Worm (Caenorhabditis elegans) whole organism, young adult: ENCODE data around the gene pan-1.
A peak's percentile ranks its signal among the peaks of the same experiment; 100 is the strongest.

Source experiments
- D2030.7 ChIP-seq: fragments of 200-800 bp; sonication (Bioruptor generic); IDR thresholded peaks from 2 replicates; pipeline ENCODE4 v1.3.6; 2022; ENCODE audit warnings: missing genetic modification reagents, missing genetic modification characterization, missing compliant biosample characterization
- F33H1.4 ChIP-seq: fragments of 200-800 bp; sonication (Bioruptor generic); IDR thresholded peaks from 2 replicates; pipeline ENCODE4 v1.3.6; 2022; ENCODE audit warnings: missing genetic modification reagents, missing genetic modification characterization, missing compliant biosample characterization
- F37B4.10 ChIP-seq: fragments of 200-800 bp; sonication (Bioruptor generic); IDR thresholded peaks from 2 replicates; pipeline ENCODE4 v1.3.6; 2022; ENCODE audit warnings: missing genetic modification characterization, missing compliant biosample characterization
- F55B11.4 ChIP-seq: sonication (generic microtip); optimal IDR thresholded peaks from 2 replicates; lab custom pipeline; 2016; ENCODE audit warnings: missing compliant biosample characterization, missing genetic modification characterization, borderline replicate concordance; ENCODE audit not compliant: insufficient read depth
- F57A8.1 ChIP-seq: fragments of 200-800 bp; sonication (Bioruptor generic); optimal IDR thresholded peaks from 2 replicates; lab custom pipeline; 2018; ENCODE audit warnings: mild to moderate bottlenecking, missing genetic modification characterization, moderate library complexity, missing compliant biosample characterization
- K12H6.12 ChIP-seq: fragments of 200-800 bp; sonication (Bioruptor generic); optimal IDR thresholded peaks from 2 replicates; lab custom pipeline; 2018; ENCODE audit warnings: mild to moderate bottlenecking, missing genetic modification characterization, missing compliant biosample characterization
- T07F8.4 ChIP-seq: sonication (generic microtip); optimal IDR thresholded peaks from 2 replicates; lab custom pipeline; 2016; ENCODE audit warnings: mild to moderate bottlenecking, missing genetic modification characterization, moderate library complexity, missing compliant biosample characterization
- T26A5.8 ChIP-seq: sonication (generic microtip); optimal IDR thresholded peaks from 2 replicates; lab custom pipeline; 2016; ENCODE audit warnings: missing genetic modification characterization, missing compliant biosample characterization
- Y53F4B.3 ChIP-seq: fragments of 200-800 bp; sonication (Bioruptor generic); IDR thresholded peaks from 2 replicates; pipeline ENCODE4 v1.3.6; 2022; ENCODE audit warnings: missing genetic modification reagents, missing genetic modification characterization, missing compliant biosample characterization
- akir-1 ChIP-seq: fragments of 200-800 bp; sonication (Bioruptor generic); optimal IDR thresholded peaks from 2 replicates; lab custom pipeline; 2018; ENCODE audit warnings: mild to moderate bottlenecking, missing genetic modification characterization, moderate library complexity, missing compliant biosample characterization
- aptf-3 ChIP-seq: fragments of 200-800 bp; sonication (Bioruptor generic); IDR thresholded peaks from 2 replicates; pipeline ENCODE4 v1.3.6; 2022; ENCODE audit warnings: missing genetic modification characterization, missing compliant biosample characterization
- attf-6 ChIP-seq: fragments of 200-800 bp; sonication (Bioruptor generic); IDR thresholded peaks from 2 replicates; pipeline ENCODE4 v1.3.6; 2022; ENCODE audit warnings: missing genetic modification reagents, missing genetic modification characterization, missing compliant biosample characterization
- bed-1 ChIP-seq: fragments of 200-800 bp; sonication (Bioruptor generic); IDR thresholded peaks from 2 replicates; pipeline ENCODE4 v1.3.6; 2022; ENCODE audit warnings: missing genetic modification reagents, missing genetic modification characterization, missing compliant biosample characterization
- bed-2 ChIP-seq: fragments of 200-800 bp; sonication (Bioruptor generic); IDR thresholded peaks from 2 replicates; pipeline ENCODE4 v1.3.6; 2022; ENCODE audit warnings: missing genetic modification reagents, missing genetic modification characterization, missing compliant biosample characterization
- cebp-2 ChIP-seq: fragments of 200-800 bp; sonication (Bioruptor generic); IDR thresholded peaks from 2 replicates; pipeline ENCODE4 v1.3.6; 2022; ENCODE audit warnings: missing genetic modification characterization, missing compliant biosample characterization
- ceh-58 ChIP-seq: fragments of 200-800 bp; sonication (Bioruptor generic); IDR thresholded peaks from 2 replicates; pipeline ENCODE4 v1.3.6; 2022; ENCODE audit warnings: missing genetic modification characterization, missing compliant biosample characterization
- dpl-1 ChIP-seq: fragments of 150-350 bp; optimal IDR thresholded peaks from 2 replicates; lab custom pipeline; 2014; ENCODE audit warnings: missing biosample characterization, missing genetic modification reagents, missing genetic modification characterization
- egl-18 ChIP-seq: fragments of 200-800 bp; sonication (Bioruptor generic); IDR thresholded peaks from 2 replicates; pipeline ENCODE4 v1.3.6; 2022; ENCODE audit warnings: missing genetic modification reagents, missing genetic modification characterization, missing compliant biosample characterization
- egrh-3 ChIP-seq: fragments of 200-800 bp; sonication (Bioruptor generic); IDR thresholded peaks from 2 replicates; pipeline ENCODE4 v1.3.6; 2022; ENCODE audit warnings: missing genetic modification reagents, missing genetic modification characterization, missing compliant biosample characterization
- him-1 ChIP-seq: sonication (generic microtip); optimal IDR thresholded peaks from 2 replicates; lab custom pipeline; 2016; ENCODE audit warnings: missing genotype, missing genetic modification reagents, missing genetic modification characterization, missing compliant biosample characterization
- hmg-20 ChIP-seq: fragments of 200-800 bp; sonication (Bioruptor generic); IDR thresholded peaks from 2 replicates; pipeline ENCODE4 v1.3.6; 2022; ENCODE audit warnings: missing genetic modification reagents, missing genetic modification characterization, missing compliant biosample characterization
- lag-1 ChIP-seq: fragments of 200-800 bp; sonication (Bioruptor generic); IDR thresholded peaks from 2 replicates; pipeline ENCODE4 v1.3.6; 2022; ENCODE audit warnings: missing genetic modification reagents, missing genetic modification characterization, missing compliant biosample characterization
- let-526 ChIP-seq: fragments of 200-800 bp; sonication (Bioruptor generic); IDR thresholded peaks from 2 replicates; pipeline ENCODE4 v1.3.6; 2022; ENCODE audit warnings: missing genetic modification reagents, missing genetic modification characterization, missing compliant biosample characterization
- lin-26 ChIP-seq: fragments of 200-800 bp; sonication (Bioruptor generic); IDR thresholded peaks from 2 replicates; pipeline ENCODE4 v1.3.6; 2022; ENCODE audit warnings: missing genetic modification reagents, missing genetic modification characterization, missing compliant biosample characterization
- lin-40 ChIP-seq: sonication (generic microtip); optimal IDR thresholded peaks from 2 replicates; lab custom pipeline; 2016; ENCODE audit warnings: missing genetic modification characterization, mild to moderate bottlenecking, missing compliant biosample characterization, missing genotype, missing genetic modification reagents
- lsy-27 ChIP-seq: sonication (generic microtip); optimal IDR thresholded peaks from 2 replicates; lab custom pipeline; 2017; ENCODE audit warnings: missing genetic modification characterization, mild to moderate bottlenecking, missing compliant biosample characterization, antibody characterized with exemption, missing genotype, borderline replicate concordance; ENCODE audit not compliant: insufficient read depth
- madf-6 ChIP-seq: fragments of 200-800 bp; sonication (Bioruptor generic); IDR thresholded peaks from 2 replicates; pipeline ENCODE4 v1.3.6; 2022; ENCODE audit warnings: missing genetic modification reagents, missing genetic modification characterization, missing compliant biosample characterization
- mxl-1 ChIP-seq: sonication (generic microtip); optimal IDR thresholded peaks from 2 replicates; lab custom pipeline; 2016; ENCODE audit warnings: missing genetic modification characterization, missing compliant biosample characterization
- nfya-1 ChIP-seq: sonication (generic microtip); optimal IDR thresholded peaks from 2 replicates; lab custom pipeline; 2017; ENCODE audit warnings: antibody characterized with exemption, missing compliant biosample characterization, missing genetic modification characterization, borderline replicate concordance; ENCODE audit not compliant: insufficient read depth
- nhr-27 ChIP-seq: fragments of 200-800 bp; sonication (Bioruptor generic); optimal IDR thresholded peaks from 2 replicates; lab custom pipeline; 2018; ENCODE audit warnings: mild to moderate bottlenecking, missing genetic modification characterization, moderate library complexity, missing compliant biosample characterization
- nhr-90 ChIP-seq: sonication (generic microtip); optimal IDR thresholded peaks from 2 replicates; lab custom pipeline; 2016; ENCODE audit warnings: missing genotype, mild to moderate bottlenecking, missing genetic modification characterization, missing compliant biosample characterization
- pbrm-1 ChIP-seq: fragments of 200-800 bp; sonication (Bioruptor generic); IDR thresholded peaks from 2 replicates; pipeline ENCODE4 v1.3.6; 2022; ENCODE audit warnings: missing genetic modification reagents, missing genetic modification characterization, missing compliant biosample characterization
- pha-4 ChIP-seq: fragments of 150-350 bp; sonication (generic microtip); optimal IDR thresholded peaks from 2 replicates; lab custom pipeline; 2014; ENCODE audit warnings: missing biosample characterization, missing genetic modification reagents, missing genetic modification characterization
- repo-1 ChIP-seq: sonication (generic microtip); optimal IDR thresholded peaks from 2 replicates; lab custom pipeline; 2017; ENCODE audit warnings: mild to moderate bottlenecking, missing genetic modification characterization, missing compliant biosample characterization
- rpc-1 ChIP-seq, 2 experiments: fragments of 150-350 bp in 1 of 2; sonication (generic microtip) in 1 of 2; optimal IDR thresholded peaks; 2 replicates each; lab custom pipeline; 2014 to 2018; ENCODE audit warnings: missing biosample characterization in 1 of 2, missing genetic modification characterization in 1 of 2, missing genetic modification reagents in 1 of 2, missing genotype in 1 of 2
- sea-2 ChIP-seq: fragments of 200-800 bp; sonication (Bioruptor generic); IDR thresholded peaks from 2 replicates; pipeline ENCODE4 v1.3.6; 2022; ENCODE audit warnings: missing genetic modification characterization, missing compliant biosample characterization
- snpc-1.1 ChIP-seq: sonication (generic microtip); optimal IDR thresholded peaks from 2 replicates; lab custom pipeline; 2017; ENCODE audit warnings: missing genetic modification characterization, mild to moderate bottlenecking, missing compliant biosample characterization, antibody characterized with exemption, moderate library complexity, missing genotype, missing genetic modification reagents; ENCODE audit not compliant: insufficient read depth
- snpc-1.3 ChIP-seq: sonication (generic microtip); optimal IDR thresholded peaks from 2 replicates; lab custom pipeline; 2017; ENCODE audit warnings: missing genetic modification characterization, mild to moderate bottlenecking, missing compliant biosample characterization, antibody characterized with exemption, moderate library complexity, missing genotype, missing genetic modification reagents; ENCODE audit not compliant: insufficient read depth
- sptf-2 ChIP-seq: fragments of 200-800 bp; sonication (Bioruptor generic); optimal IDR thresholded peaks from 2 replicates; lab custom pipeline; 2018; ENCODE audit warnings: mild to moderate bottlenecking, missing genetic modification characterization, missing compliant biosample characterization
- tlf-1 ChIP-seq: fragments of 200-800 bp; sonication (Bioruptor generic); optimal IDR thresholded peaks from 2 replicates; lab custom pipeline; 2018; ENCODE audit warnings: mild to moderate bottlenecking, missing genetic modification characterization, missing compliant biosample characterization
- unc-130 ChIP-seq: sonication (generic microtip); optimal IDR thresholded peaks from 2 replicates; lab custom pipeline; 2016; ENCODE audit warnings: missing genetic modification reagents, missing genetic modification characterization, missing compliant biosample characterization
- zfh-2 ChIP-seq: fragments of 200-800 bp; sonication (Bioruptor generic); conservative IDR thresholded peaks from 2 replicates; pipeline ENCODE4 v1.3.6; 2022; ENCODE audit warnings: missing genetic modification reagents, missing genetic modification characterization, missing compliant biosample characterization
- zim-3 ChIP-seq: sonication (generic microtip); optimal IDR thresholded peaks from 2 replicates; lab custom pipeline; 2017; ENCODE audit warnings: mild to moderate bottlenecking, missing genetic modification characterization, moderate library complexity, missing compliant biosample characterization
- ztf-18 ChIP-seq: sonication (generic microtip); optimal IDR thresholded peaks from 2 replicates; lab custom pipeline; 2016; ENCODE audit warnings: missing genotype, mild to moderate bottlenecking, missing genetic modification characterization, missing compliant biosample characterization
- ztf-26 ChIP-seq: sonication (generic microtip); optimal IDR thresholded peaks from 2 replicates; lab custom pipeline; 2017; ENCODE audit warnings: missing genetic modification characterization, missing compliant biosample characterization
- ztf-6 ChIP-seq: fragments of 200-800 bp; sonication (Bioruptor generic); IDR thresholded peaks from 2 replicates; pipeline ENCODE4 v1.3.6; 2022; ENCODE audit warnings: missing genetic modification reagents, missing genetic modification characterization, missing compliant biosample characterization

Gene pan-1

ce11 chrIII:4555345-4555744 lies 7.2 kb upstream of the pan-1 start:
- TF ChIP-seq repo-1 (tag; lab: Kevin White, UChicago), result peak; percentile 28
- no peak for TF ChIP-seq lin-40 (tag; lab: Kevin White, UChicago)
- TF ChIP-seq, all 124 proteins: peak for 1

DNA sequence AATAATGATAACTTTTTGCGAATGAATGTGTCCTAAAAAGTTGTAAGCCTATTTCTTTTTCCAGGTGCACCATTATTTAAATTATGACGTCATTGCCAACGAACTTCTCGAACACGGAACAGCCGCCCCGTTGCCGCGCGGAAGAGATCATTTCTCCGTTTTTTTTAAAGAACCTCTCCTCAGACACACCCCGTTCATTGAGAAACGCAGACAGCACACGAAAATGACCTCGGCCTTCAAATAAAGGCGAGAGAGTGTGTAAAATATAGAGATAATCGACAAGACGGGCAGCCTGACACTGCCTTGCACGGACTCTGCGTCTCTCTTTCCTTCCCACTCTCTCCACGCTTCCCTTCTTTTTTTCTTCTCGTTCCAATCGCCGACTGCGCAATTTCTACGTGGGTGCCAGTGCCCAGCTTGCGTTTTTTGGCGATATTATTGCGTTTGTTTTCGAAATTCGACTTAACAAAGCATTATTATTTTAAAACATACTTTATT lies 2.1 kb upstream of the pan-1 start:
- TF ChIP-seq snpc-1.3 (tag; lab: Kevin White, UChicago), result no peak
- TF ChIP-seq lin-26, result no peak
- TF ChIP-seq nhr-27, result no peak
- TF ChIP-seq zim-3 (tag; lab: Kevin White, UChicago), result no peak
- no peak for TF ChIP-seq bed-1 (GFP tag; lab: Robert Waterston, UW)
- TF ChIP-seq bed-2 (GFP tag; lab: Robert Waterston, UW), result no peak
- TF ChIP-seq attf-6 (GFP tag; lab: Robert Waterston, UW), result no peak
- no peak for TF ChIP-seq Y53F4B.3 (GFP tag; lab: Robert Waterston, UW)
- no peak for TF ChIP-seq tlf-1 (GFP tag; lab: Kevin White, UChicago)
- TF ChIP-seq madf-6, result no peak
- no peak for TF ChIP-seq lsy-27
- TF ChIP-seq lag-1 (GFP tag; lab: Robert Waterston, UW), result no peak
- no peak for TF ChIP-seq aptf-3
- TF ChIP-seq rpc-1 (optimal IDR thresholded peaks at IDR 0.05; lab: Kevin White, UChicago), result no peak
- no peak for TF ChIP-seq rpc-1 (tag; optimal IDR thresholded peaks at IDR 0.05; lab: Kevin White, UChicago)
- TF ChIP-seq mxl-1 (tag; lab: Kevin White, UChicago), result no peak
- TF ChIP-seq him-1 (tag; lab: Kevin White, UChicago), result no peak
- TF ChIP-seq nfya-1 (tag; lab: Kevin White, UChicago), result no peak
- TF ChIP-seq F55B11.4 (tag; lab: Kevin White, UChicago), result no peak
- no peak for TF ChIP-seq dpl-1 (GFP tag; lab: Kevin White, UChicago)
- TF ChIP-seq F37B4.10 (GFP tag; lab: Robert Waterston, UW), result no peak
- TF ChIP-seq sea-2, result no peak
- no peak for TF ChIP-seq egl-18 (GFP tag; lab: Robert Waterston, UW)
- TF ChIP-seq F57A8.1 (GFP tag; lab: Kevin White, UChicago), result no peak
- TF ChIP-seq lin-40 (tag; lab: Kevin White, UChicago), result peak; percentile 68
- no peak for TF ChIP-seq ztf-6 (GFP tag; lab: Robert Waterston, UW)
- TF ChIP-seq zfh-2 (GFP tag; lab: Robert Waterston, UW), result peak; percentile 87
- no peak for TF ChIP-seq F33H1.4 (GFP tag; lab: Robert Waterston, UW)
- TF ChIP-seq let-526, result no peak
- peak; percentile 72 for TF ChIP-seq pbrm-1 (GFP tag; lab: Robert Waterston, UW)
- TF ChIP-seq unc-130, result peak; percentile 3
- TF ChIP-seq hmg-20, result no peak
- no peak for TF ChIP-seq egrh-3 (GFP tag; lab: Robert Waterston, UW)
- TF ChIP-seq pha-4, result no peak
- TF ChIP-seq ztf-26 (tag; lab: Kevin White, UChicago), result peak; percentile 16
- TF ChIP-seq akir-1 (GFP tag; lab: Kevin White, UChicago), result no peak
- no peak for TF ChIP-seq repo-1 (tag; lab: Kevin White, UChicago)
- no peak for TF ChIP-seq ztf-18 (tag; lab: Kevin White, UChicago)
- no peak for TF ChIP-seq cebp-2 (GFP tag; lab: Robert Waterston, UW)
- no peak for TF ChIP-seq nhr-90 (tag; lab: Kevin White, UChicago)
- no peak for TF ChIP-seq D2030.7 (GFP tag; lab: Robert Waterston, UW)
- TF ChIP-seq T26A5.8 (tag; lab: Kevin White, UChicago), result no peak
- TF ChIP-seq sptf-2 (GFP tag; lab: Kevin White, UChicago), result no peak
- TF ChIP-seq K12H6.12 (tag; lab: Kevin White, UChicago), result peak; percentile 58
- TF ChIP-seq ceh-58 (GFP tag; lab: Robert Waterston, UW), result no peak
- TF ChIP-seq T07F8.4 (tag; lab: Kevin White, UChicago), result no peak
- no peak for TF ChIP-seq snpc-1.1 (tag; lab: Kevin White, UChicago)
